Fruit fly (Drosophila melanogaster) whole organism, embryonic: ENCODE results near the gene I-2.

Experiments
- Antp ChIP-seq: fragments of 200-800 bp; sonication (Bioruptor generic); optimal IDR thresholded peaks from 3 replicates; lab custom pipeline; 2016; ENCODE audit warnings: missing biosample characterization, missing genetic modification characterization
- CG10431 ChIP-seq: fragments of 200-800 bp; sonication (Bioruptor generic); optimal IDR thresholded peaks from 3 replicates; lab custom pipeline; 2018; ENCODE audit warnings: missing biosample characterization, mild to moderate bottlenecking, missing genetic modification characterization
- CG10543 ChIP-seq: fragments of 200-800 bp; sonication (Bioruptor generic); optimal IDR thresholded peaks from 3 replicates; lab custom pipeline; 2017; ENCODE audit warnings: missing biosample characterization, mild to moderate bottlenecking, missing genetic modification characterization, moderate library complexity
- CG11085 ChIP-seq: fragments of 200-800 bp; sonication (Bioruptor generic); IDR thresholded peaks from 2 replicates; pipeline ENCODE4 v1.3.6; 2022; ENCODE audit warnings: missing biosample characterization, missing genetic modification characterization
- CG11093 ChIP-seq: fragments of 200-800 bp; sonication (Bioruptor generic); IDR thresholded peaks from 3 replicates; pipeline ENCODE4 v1.3.6; 2022; ENCODE audit warnings: missing biosample characterization, missing genetic modification characterization
- CG11723 ChIP-seq: fragments of 200-800 bp; sonication (Bioruptor generic); optimal IDR thresholded peaks from 2 replicates; lab custom pipeline; 2017; ENCODE audit warnings: missing biosample characterization, mild to moderate bottlenecking, missing genetic modification characterization
- CG12236 ChIP-seq: fragments of 200-800 bp; sonication (Bioruptor generic); optimal IDR thresholded peaks from 2 replicates; lab custom pipeline; 2016; ENCODE audit warnings: missing biosample characterization, missing genetic modification characterization
- CG12299 ChIP-seq: fragments of 200-800 bp; sonication (Bioruptor generic); optimal IDR thresholded peaks from 2 replicates; lab custom pipeline; 2018; ENCODE audit warnings: missing biosample characterization, mild to moderate bottlenecking, missing genetic modification characterization
- CG13424 ChIP-seq: fragments of 200-800 bp; sonication (Bioruptor generic); optimal IDR thresholded peaks from 2 replicates; lab custom pipeline; 2019; ENCODE audit warnings: missing biosample characterization, mild to moderate bottlenecking, missing genetic modification characterization, moderate library complexity
- CG13624 ChIP-seq: fragments of 200-800 bp; sonication (Bioruptor generic); optimal IDR thresholded peaks from 2 replicates; lab custom pipeline; 2016; ENCODE audit warnings: missing biosample characterization, missing genetic modification characterization
- CG14860 ChIP-seq: fragments of 200-800 bp; sonication (Bioruptor generic); IDR thresholded peaks from 3 replicates; pipeline ENCODE4 v1.3.6; 2022; ENCODE audit warnings: missing biosample characterization, missing genetic modification characterization; ENCODE audit not compliant: partially characterized antibody
- CG15269 ChIP-seq: fragments of 200-800 bp; sonication (Bioruptor generic); optimal IDR thresholded peaks from 2 replicates; lab custom pipeline; 2018; ENCODE audit warnings: missing biosample characterization, mild to moderate bottlenecking, missing genetic modification characterization, moderate library complexity
- CG16863 ChIP-seq: fragments of 200-800 bp; sonication (Bioruptor generic); optimal IDR thresholded peaks from 3 replicates; lab custom pipeline; 2016; ENCODE audit warnings: missing biosample characterization, missing genetic modification characterization
- CG1832 ChIP-seq: fragments of 200-800 bp; sonication (Bioruptor generic); optimal IDR thresholded peaks from 2 replicates; lab custom pipeline; 2017; ENCODE audit warnings: missing biosample characterization, mild to moderate bottlenecking, missing genetic modification characterization, inconsistent platforms
- CG18619 ChIP-seq: fragments of 200-800 bp; sonication (Bioruptor generic); optimal IDR thresholded peaks from 3 replicates; lab custom pipeline; 2017; ENCODE audit warnings: missing biosample characterization, mild to moderate bottlenecking, missing genetic modification characterization
- CG18764 ChIP-seq: fragments of 200-800 bp; sonication (Bioruptor generic); optimal IDR thresholded peaks from 3 replicates; lab custom pipeline; 2016; ENCODE audit warnings: missing biosample characterization, missing genetic modification characterization
- CG33557 ChIP-seq: fragments of 200-800 bp; sonication (Bioruptor generic); optimal IDR thresholded peaks from 2 replicates; lab custom pipeline; 2019; ENCODE audit warnings: missing biosample characterization, mild to moderate bottlenecking, missing genetic modification characterization, moderate library complexity
- CG3847 ChIP-seq: fragments of 200-800 bp; sonication (Bioruptor generic); IDR thresholded peaks from 2 replicates; pipeline ENCODE4 v1.3.6; 2022; ENCODE audit warnings: missing biosample characterization, missing genetic modification characterization
- CG3995 ChIP-seq: fragments of 200-800 bp; sonication (Bioruptor generic); optimal IDR thresholded peaks from 3 replicates; lab custom pipeline; 2016; ENCODE audit warnings: missing biosample characterization, missing genetic modification characterization
- CG4360 ChIP-seq: fragments of 200-800 bp; sonication (Bioruptor generic); IDR thresholded peaks from 2 replicates; pipeline ENCODE4 v1.3.6; 2022; ENCODE audit warnings: missing biosample characterization, missing genetic modification characterization
- CG4404 ChIP-seq: fragments of 200-800 bp; sonication (Bioruptor generic); IDR thresholded peaks from 2 replicates; pipeline ENCODE4 v1.3.6; 2022; ENCODE audit warnings: missing biosample characterization, missing genetic modification characterization
- CG5180 ChIP-seq: fragments of 200-800 bp; sonication (Bioruptor generic); optimal IDR thresholded peaks from 3 replicates; lab custom pipeline; 2017; ENCODE audit warnings: missing biosample characterization, missing genetic modification characterization, mild to moderate bottlenecking, moderate library complexity, missing genetic modification reagents
- CG7357 ChIP-seq: fragments of 200-800 bp; sonication (Bioruptor generic); IDR thresholded peaks from 3 replicates; pipeline ENCODE4 v1.3.6; 2022; ENCODE audit warnings: missing biosample characterization, missing genetic modification characterization
- CG8944 ChIP-seq: fragments of 200-800 bp; sonication (Bioruptor generic); optimal IDR thresholded peaks from 3 replicates; lab custom pipeline; 2016; ENCODE audit warnings: missing biosample characterization, missing genetic modification characterization
- CG9817 ChIP-seq: fragments of 200-800 bp; sonication (Bioruptor generic); optimal IDR thresholded peaks from 2 replicates; lab custom pipeline; 2018; ENCODE audit warnings: missing biosample characterization, mild to moderate bottlenecking, missing genetic modification characterization, moderate library complexity
- CoRest ChIP-seq: fragments of 200-800 bp; sonication (Bioruptor generic); optimal IDR thresholded peaks from 3 replicates; lab custom pipeline; 2018; ENCODE audit warnings: missing biosample characterization, mild to moderate bottlenecking, missing genetic modification characterization, moderate library complexity
- Dbx ChIP-seq: fragments of 200-800 bp; sonication (Bioruptor generic); IDR thresholded peaks from 3 replicates; pipeline ENCODE4 v1.3.6; 2022; ENCODE audit warnings: missing biosample characterization, missing genetic modification characterization
- Hr78 ChIP-seq, 2 experiments: fragments of 200-800 bp in 1 of 2; fragments of >200 bp in 1 of 2; sonication (Bioruptor generic) in 1 of 2; optimal IDR thresholded peaks; 2 replicates each; lab custom pipeline; 2017 to 2019; ENCODE audit warnings: missing biosample characterization in 2 of 2, missing genetic modification characterization in 2 of 2, mild to moderate bottlenecking in 1 of 2, moderate library complexity in 1 of 2
- Lpt ChIP-seq: fragments of >200 bp; optimal IDR thresholded peaks from 2 replicates; lab custom pipeline; 2018; ENCODE audit warnings: missing biosample characterization, missing genetic modification characterization
- Mes4 ChIP-seq: fragments of 200-800 bp; sonication (Bioruptor generic); optimal IDR thresholded peaks from 2 replicates; lab custom pipeline; 2016; ENCODE audit warnings: missing biosample characterization, missing genetic modification characterization
- NfI ChIP-seq: fragments of 200-800 bp; sonication (Bioruptor generic); optimal IDR thresholded peaks from 3 replicates; lab custom pipeline; 2018; ENCODE audit warnings: missing biosample characterization, mild to moderate bottlenecking, missing genetic modification characterization, moderate library complexity
- Rx ChIP-seq: fragments of 200-800 bp; sonication (Bioruptor generic); IDR thresholded peaks from 2 replicates; pipeline ENCODE4 v1.3.6; 2022; ENCODE audit warnings: missing biosample characterization, missing genetic modification characterization
- Sin3A ChIP-seq: fragments of >200 bp; optimal IDR thresholded peaks from 2 replicates; lab custom pipeline; 2018
- aop ChIP-seq: fragments of 200-800 bp; sonication (Bioruptor generic); IDR thresholded peaks from 2 replicates; pipeline ENCODE4 v1.3.6; 2022; ENCODE audit warnings: missing biosample characterization, missing genetic modification characterization
- ase ChIP-seq: fragments of 200-800 bp; sonication (Bioruptor generic); IDR thresholded peaks from 3 replicates; pipeline ENCODE4 v1.3.6; 2022; ENCODE audit warnings: missing biosample characterization, missing genetic modification characterization
- cas ChIP-seq: fragments of 200-800 bp; sonication (Bioruptor generic); IDR thresholded peaks from 2 replicates; pipeline ENCODE4 v1.3.6; 2022; ENCODE audit warnings: missing biosample characterization, missing genetic modification characterization
- chif ChIP-seq, 2 experiments: fragments of 200-800 bp; sonication (Bioruptor generic); optimal IDR thresholded peaks; 3 replicates each; lab custom pipeline; 2016; ENCODE audit warnings: missing biosample characterization in 2 of 2, missing genetic modification characterization in 2 of 2
- chinmo ChIP-seq: fragments of 200-800 bp; sonication (Bioruptor generic); IDR thresholded peaks from 4 replicates; pipeline ENCODE4 v1.3.6; 2022; ENCODE audit warnings: missing biosample characterization, missing genetic modification characterization; ENCODE audit not compliant: partially characterized antibody
- chn ChIP-seq: fragments of 200-800 bp; sonication (Bioruptor generic); optimal IDR thresholded peaks from 2 replicates; lab custom pipeline; 2016; ENCODE audit warnings: missing biosample characterization, missing genetic modification characterization
- ems ChIP-seq: fragments of 200-800 bp; sonication (Bioruptor generic); optimal IDR thresholded peaks from 3 replicates; lab custom pipeline; 2016; ENCODE audit warnings: missing biosample characterization, missing genetic modification characterization
- fd3F ChIP-seq: fragments of 200-800 bp; sonication (Bioruptor generic); optimal IDR thresholded peaks from 2 replicates; lab custom pipeline; 2018; ENCODE audit warnings: missing biosample characterization, mild to moderate bottlenecking, missing genetic modification characterization, moderate library complexity
- grau ChIP-seq: fragments of 200-800 bp; optimal IDR thresholded peaks from 3 replicates; lab custom pipeline; 2019; ENCODE audit warnings: missing biosample characterization, mild to moderate bottlenecking, missing genetic modification characterization, moderate library complexity
- jing ChIP-seq: fragments of 200-800 bp; sonication (Bioruptor generic); optimal IDR thresholded peaks from 2 replicates; lab custom pipeline; 2018; ENCODE audit warnings: missing biosample characterization, mild to moderate bottlenecking, missing genetic modification characterization
- kni ChIP-seq: fragments of 200-800 bp; sonication (Bioruptor generic); optimal IDR thresholded peaks from 3 replicates; lab custom pipeline; 2017; ENCODE audit warnings: mild to moderate bottlenecking, missing biosample characterization, missing genetic modification reagents, missing genetic modification characterization
- mirr ChIP-seq: fragments of 200-800 bp; sonication (Bioruptor generic); optimal IDR thresholded peaks from 3 replicates; lab custom pipeline; 2018; ENCODE audit warnings: missing biosample characterization, mild to moderate bottlenecking, missing genetic modification characterization
- nmo ChIP-seq: fragments of 200-800 bp; sonication (Bioruptor generic); optimal IDR thresholded peaks from 2 replicates; lab custom pipeline; 2018; ENCODE audit warnings: missing biosample characterization, mild to moderate bottlenecking, missing genetic modification characterization, moderate library complexity
- ranshi ChIP-seq: fragments of 200-800 bp; sonication (Bioruptor generic); IDR thresholded peaks from 2 replicates; pipeline ENCODE4 v1.3.6; 2022; ENCODE audit warnings: missing biosample characterization, missing genetic modification characterization
- sens ChIP-seq: fragments of 200-800 bp; sonication (Bioruptor generic); peaks from one replicate; lab custom pipeline; 2016; ENCODE audit warnings: missing biosample characterization, missing genetic modification characterization
- sr ChIP-seq: fragments of 200-800 bp; sonication (Bioruptor generic); IDR thresholded peaks from 3 replicates; pipeline ENCODE4 v1.3.6; 2022; ENCODE audit warnings: missing biosample characterization, missing genetic modification characterization
- tna ChIP-seq: fragments of 200-800 bp; sonication (Bioruptor generic); IDR thresholded peaks from 2 replicates; pipeline ENCODE4 v1.3.6; 2022; ENCODE audit warnings: missing biosample characterization, missing genetic modification characterization; ENCODE audit not compliant: partially characterized antibody
- trem ChIP-seq: fragments of 200-800 bp; optimal IDR thresholded peaks from 3 replicates; lab custom pipeline; 2019; ENCODE audit warnings: missing biosample characterization, mild to moderate bottlenecking, missing genetic modification characterization, moderate library complexity

The I-2 gene

DNA sequence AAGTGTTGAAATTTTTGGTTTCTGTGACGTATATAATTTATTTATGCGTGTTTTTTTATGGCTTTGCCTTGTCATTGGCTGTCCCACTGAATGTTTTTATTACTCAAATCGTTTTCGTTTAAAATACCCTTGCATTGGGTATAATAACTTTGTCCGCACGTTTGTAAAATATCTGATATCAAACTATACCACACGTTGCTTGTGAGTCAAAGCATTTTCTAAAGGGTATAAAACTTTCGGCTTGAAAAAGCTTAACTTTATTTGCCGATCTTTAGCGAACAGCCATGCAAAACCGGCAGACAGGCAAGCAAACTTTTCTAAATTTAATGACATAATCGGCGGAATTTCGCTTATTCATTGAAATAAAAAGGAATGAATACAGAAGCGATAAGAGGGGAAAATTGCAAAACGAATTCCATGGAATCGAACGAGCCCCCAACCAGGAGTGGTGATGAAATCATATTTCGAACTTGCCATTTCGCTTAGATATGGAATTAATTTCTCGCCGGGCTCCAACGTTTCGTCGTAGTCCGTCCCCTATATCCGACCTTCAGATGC lies 10.9 kb upstream of the I-2 start (continued):
- TF ChIP-seq trem: no peak
- TF ChIP-seq cas (GFP tag; lab: Robert Waterston, UW): no peak
- TF ChIP-seq sens (GFP tag; lab: Kevin White, UChicago): peak; percentile 83
- TF ChIP-seq CG3847 (GFP tag; lab: Robert Waterston, UW): peak; percentile 34; the same call in 1 of the 2 replicates
- TF ChIP-seq CG4360 (GFP tag; lab: Robert Waterston, UW): no peak
- no peak for TF ChIP-seq CG10543 (GFP tag; lab: Kevin White, UChicago)
- peak; percentile 16 for TF ChIP-seq CG5180
- peak; percentile 51 for TF ChIP-seq NfI (GFP tag; lab: Kevin White, UChicago)
- TF ChIP-seq CG11093 (GFP tag; lab: Robert Waterston, UW): 0 out of 3 replicates have a peak, but pooled peaks have one; percentile 7
- peak; percentile 24 for TF ChIP-seq CG16863
- no peak for TF ChIP-seq CG12236 (GFP tag; lab: Kevin White, UChicago)
- no peak for TF ChIP-seq chn (GFP tag; lab: Kevin White, UChicago)
- TF ChIP-seq jing: no peak
- TF ChIP-seq kni (GFP tag; lab: Kevin White, UChicago): no peak
- peak; percentile 55 for TF ChIP-seq CG9817
- TF ChIP-seq ems (GFP tag; lab: Kevin White, UChicago): peak; percentile 37
- peak; percentile 58 for TF ChIP-seq CG13424 (tag; lab: Kevin White, UChicago)
- TF ChIP-seq Mes4: no peak
- peak; percentile 73 for TF ChIP-seq CG13624 (GFP tag; lab: Kevin White, UChicago)
- TF ChIP-seq CG14860 (GFP tag; lab: Robert Waterston, UW): no peak
- TF ChIP-seq tna (GFP tag; lab: Robert Waterston, UW): no peak
- peak; percentile 42; the same call in 2 of the 3 replicates for TF ChIP-seq ase (GFP tag; lab: Robert Waterston, UW)
- peak; percentile 18 for TF ChIP-seq CG3995 (GFP tag; lab: Kevin White, UChicago)
- TF ChIP-seq sr (GFP tag; lab: Robert Waterston, UW): 0 out of 3 replicates have a peak, but pooled peaks have one; percentile 36
- no peak; the same call in 1 of the 2 replicates for TF ChIP-seq ranshi (GFP tag; lab: Robert Waterston, UW)
- TF ChIP-seq CG11085 (GFP tag; lab: Robert Waterston, UW): no peak
- no peak for TF ChIP-seq CG33557 (GFP tag; lab: Kevin White, UChicago)
- TF ChIP-seq Antp (GFP tag; lab: Kevin White, UChicago): peak; percentile 22
- TF ChIP-seq CG1832 (GFP tag; lab: Kevin White, UChicago): no peak
- TF ChIP-seq chinmo (GFP tag; lab: Robert Waterston, UW): no peak
- no peak for TF ChIP-seq Hr78 (GFP tag; optimal IDR thresholded peaks at IDR 0.05; lab: Kevin White, UChicago)
- TF ChIP-seq CG12299 (tag; lab: Kevin White, UChicago): no peak
- TF ChIP-seq chif (GFP tag; optimal IDR thresholded peaks at IDR 0.05; lab: Kevin White, UChicago): peak in 1 of 2 experiments; percentile 48
- TF ChIP-seq Sin3A (lab: Kevin White, UChicago): no peak
- TF ChIP-seq CG10431 (GFP tag; lab: Kevin White, UChicago): no peak
- peak; percentile 59 for TF ChIP-seq fd3F (GFP tag; lab: Kevin White, UChicago)
- peak; percentile 57 for TF ChIP-seq CoRest (tag; lab: Kevin White, UChicago)
- peak; percentile 74 for TF ChIP-seq CG15269 (tag; lab: Kevin White, UChicago)
- TF ChIP-seq aop (GFP tag; lab: Robert Waterston, UW): no peak
- TF ChIP-seq Rx (GFP tag; lab: Robert Waterston, UW): no peak
- no peak for TF ChIP-seq CG11723 (GFP tag; lab: Kevin White, UChicago)
- peak; percentile 35 for TF ChIP-seq CG18619
- TF ChIP-seq CG4404: no peak
- no peak for TF ChIP-seq CG8944 (GFP tag; lab: Kevin White, UChicago)
- TF ChIP-seq CG7357 (GFP tag; lab: Robert Waterston, UW): no peak
- TF ChIP-seq Dbx (GFP tag; lab: Robert Waterston, UW): peak; percentile 66; the same call in 2 of the 3 replicates
- peak; percentile 11 for TF ChIP-seq mirr
- TF ChIP-seq nmo (GFP tag; lab: Kevin White, UChicago): peak; percentile 23
- peak; percentile 65 for TF ChIP-seq grau (tag; lab: Kevin White, UChicago)
- TF ChIP-seq CG18764 (GFP tag; lab: Kevin White, UChicago): peak; percentile 32
- TF ChIP-seq Lpt (GFP tag; lab: Kevin White, UChicago): no peak
